Fruit fly (Drosophila melanogaster) whole organism, prepupa: ENCODE results near the gene CG15482.

Experiments
- Blimp-1 ChIP-seq: fragments of 200-800 bp; sonication (Bioruptor generic); optimal IDR thresholded peaks from 3 replicates; lab custom pipeline; 2017; ENCODE audit warnings: missing biosample characterization, missing genetic modification characterization, mild to moderate bottlenecking, moderate library complexity, missing genetic modification reagents
- CG10631 ChIP-seq: fragments of 200-800 bp; sonication (Bioruptor generic); optimal IDR thresholded peaks from 2 replicates; lab custom pipeline; 2016; ENCODE audit warnings: missing biosample characterization, missing genetic modification characterization
- CG10669 ChIP-seq: fragments of 200-800 bp; sonication (Bioruptor generic); optimal IDR thresholded peaks from 3 replicates; lab custom pipeline; 2018; ENCODE audit warnings: missing biosample characterization, mild to moderate bottlenecking, missing genetic modification characterization, moderate library complexity
- CG11294 ChIP-seq: fragments of 200-800 bp; sonication (Bioruptor generic); IDR thresholded peaks from 2 replicates; pipeline ENCODE4 v1.3.6; 2022; ENCODE audit warnings: missing biosample characterization, missing genetic modification characterization
- CG11762 ChIP-seq: fragments of 200-800 bp; sonication (Bioruptor generic); optimal IDR thresholded peaks from 3 replicates; lab custom pipeline; 2016; ENCODE audit warnings: missing biosample characterization, missing genetic modification characterization; ENCODE audit not compliant: insufficient read depth
- CG11902 ChIP-seq: fragments of 200-800 bp; sonication (Bioruptor generic); optimal IDR thresholded peaks from 3 replicates; lab custom pipeline; 2016; ENCODE audit warnings: missing biosample characterization, missing genetic modification characterization
- CG15336 ChIP-seq: fragments of 200-800 bp; sonication (Bioruptor generic); IDR thresholded peaks from 2 replicates; pipeline ENCODE4 v1.3.6; 2022; ENCODE audit warnings: missing biosample characterization, missing genetic modification characterization
- CG16779 ChIP-seq: fragments of 200-800 bp; sonication (Bioruptor generic); optimal IDR thresholded peaks from 3 replicates; lab custom pipeline; 2017; ENCODE audit warnings: missing biosample characterization, mild to moderate bottlenecking, missing genetic modification characterization
- CG3032 ChIP-seq: fragments of 200-800 bp; optimal IDR thresholded peaks from 2 replicates; lab custom pipeline; 2019; ENCODE audit warnings: missing biosample characterization, mild to moderate bottlenecking, missing genetic modification characterization, moderate library complexity
- CG31627 ChIP-seq: fragments of 200-800 bp; sonication (Bioruptor generic); optimal IDR thresholded peaks from 3 replicates; lab custom pipeline; 2016; ENCODE audit warnings: missing biosample characterization, missing genetic modification characterization
- CG32006 ChIP-seq: fragments of 200-800 bp; sonication (Bioruptor generic); optimal IDR thresholded peaks from 3 replicates; lab custom pipeline; 2017; ENCODE audit warnings: missing biosample characterization, mild to moderate bottlenecking, missing genetic modification characterization
- CG34406 ChIP-seq: fragments of 200-800 bp; sonication (Bioruptor generic); optimal IDR thresholded peaks from 3 replicates; lab custom pipeline; 2016; ENCODE audit warnings: missing biosample characterization, missing genetic modification characterization
- CG3919 ChIP-seq: fragments of 200-800 bp; sonication (Bioruptor generic); optimal IDR thresholded peaks from 3 replicates; lab custom pipeline; 2016; ENCODE audit warnings: missing biosample characterization, missing genetic modification characterization
- CG4318 ChIP-seq: fragments of 200-800 bp; sonication (Bioruptor generic); optimal IDR thresholded peaks from 3 replicates; lab custom pipeline; 2017; ENCODE audit warnings: missing biosample characterization, mild to moderate bottlenecking, missing genetic modification characterization
- CG6792 ChIP-seq: fragments of 200-800 bp; sonication (Bioruptor generic); optimal IDR thresholded peaks from 3 replicates; lab custom pipeline; 2016; ENCODE audit warnings: missing biosample characterization, missing genetic modification characterization
- CG6808 ChIP-seq: fragments of 200-800 bp; sonication (Bioruptor generic); optimal IDR thresholded peaks from 3 replicates; lab custom pipeline; 2017; ENCODE audit warnings: missing biosample characterization, missing genetic modification characterization, mild to moderate bottlenecking, moderate library complexity, missing genetic modification reagents
- CG6854 ChIP-seq: fragments of 200-800 bp; sonication (Bioruptor generic); optimal IDR thresholded peaks from 2 replicates; lab custom pipeline; 2017; ENCODE audit warnings: missing biosample characterization, mild to moderate bottlenecking, missing genetic modification characterization
- CG7368 ChIP-seq: fragments of 200-800 bp; sonication (Bioruptor generic); optimal IDR thresholded peaks from 3 replicates; lab custom pipeline; 2016; ENCODE audit warnings: missing biosample characterization, missing genetic modification characterization
- CG8319 ChIP-seq: fragments of 200-800 bp; sonication (Bioruptor generic); optimal IDR thresholded peaks from 3 replicates; lab custom pipeline; 2016; ENCODE audit warnings: missing biosample characterization, missing genetic modification characterization
- CG8632 ChIP-seq: fragments of 200-800 bp; sonication (Bioruptor generic); optimal IDR thresholded peaks from 3 replicates; lab custom pipeline; 2016; ENCODE audit warnings: missing biosample characterization, missing genetic modification characterization
- Eip75B ChIP-seq: fragments of 200-800 bp; sonication (Bioruptor generic); optimal IDR thresholded peaks from 3 replicates; lab custom pipeline; 2016; ENCODE audit warnings: missing biosample characterization, missing genetic modification characterization
- Eip78C ChIP-seq: fragments of 200-800 bp; sonication (Bioruptor generic); peaks from one replicate; lab custom pipeline; 2016; ENCODE audit warnings: missing biosample characterization, missing genetic modification characterization
- Eip93F ChIP-seq: fragments of 200-800 bp; sonication (Bioruptor generic); optimal IDR thresholded peaks from 2 replicates; lab custom pipeline; 2016; ENCODE audit warnings: missing biosample characterization, mild to moderate bottlenecking, missing genetic modification characterization
- Ets21C ChIP-seq: fragments of 200-800 bp; sonication (Bioruptor generic); optimal IDR thresholded peaks from 3 replicates; lab custom pipeline; 2016; ENCODE audit warnings: missing biosample characterization, missing genetic modification characterization
- Ets96B ChIP-seq: fragments of 200-800 bp; optimal IDR thresholded peaks from 2 replicates; lab custom pipeline; 2019; ENCODE audit warnings: missing biosample characterization, mild to moderate bottlenecking, missing genetic modification characterization, moderate library complexity
- Gug ChIP-seq: fragments of 200-800 bp; sonication (Bioruptor generic); IDR thresholded peaks from 2 replicates; pipeline ENCODE4 v1.3.6; 2022; ENCODE audit warnings: missing biosample characterization, missing genetic modification characterization
- Hr38 ChIP-seq: sonication (Bioruptor generic); optimal IDR thresholded peaks from 2 replicates; lab custom pipeline; 2016; ENCODE audit warnings: missing biosample characterization, missing genetic modification characterization
- Hr39 ChIP-seq: fragments of 200-800 bp; sonication (Bioruptor generic); optimal IDR thresholded peaks from 2 replicates; lab custom pipeline; 2016; ENCODE audit warnings: missing biosample characterization, missing genetic modification characterization
- Lpt ChIP-seq: fragments of 200-800 bp; sonication (Bioruptor generic); optimal IDR thresholded peaks from 3 replicates; lab custom pipeline; 2016; ENCODE audit warnings: missing biosample characterization, missing genetic modification characterization
- OdsH ChIP-seq: fragments of 200-800 bp; sonication (Bioruptor generic); optimal IDR thresholded peaks from 3 replicates; lab custom pipeline; 2016; ENCODE audit warnings: missing biosample characterization, missing genetic modification characterization
- Smox ChIP-seq: fragments of 200-800 bp; sonication (Bioruptor generic); optimal IDR thresholded peaks from 3 replicates; lab custom pipeline; 2016; ENCODE audit warnings: missing biosample characterization, missing genetic modification characterization
- Sox102F ChIP-seq: fragments of 200-800 bp; sonication (Bioruptor generic); optimal IDR thresholded peaks from 2 replicates; lab custom pipeline; 2016; ENCODE audit warnings: missing biosample characterization, mild to moderate bottlenecking, missing genetic modification characterization
- Sox14 ChIP-seq: fragments of 200-800 bp; sonication (Bioruptor generic); optimal IDR thresholded peaks from 3 replicates; lab custom pipeline; 2016; ENCODE audit warnings: missing biosample characterization, missing genetic modification characterization
- achi ChIP-seq: fragments of 200-800 bp; sonication (Bioruptor generic); optimal IDR thresholded peaks from 3 replicates; lab custom pipeline; 2016; ENCODE audit warnings: missing biosample characterization, missing genetic modification characterization
- acj6 ChIP-seq: fragments of 200-800 bp; sonication (Bioruptor generic); optimal IDR thresholded peaks from 3 replicates; lab custom pipeline; 2016; ENCODE audit warnings: missing biosample characterization, missing genetic modification characterization
- cyc ChIP-seq: fragments of 200-800 bp; sonication (Bioruptor generic); optimal IDR thresholded peaks from 3 replicates; lab custom pipeline; 2016; ENCODE audit warnings: missing biosample characterization, missing genetic modification characterization
- dac ChIP-seq: fragments of 200-800 bp; sonication (Bioruptor generic); optimal IDR thresholded peaks from 2 replicates; lab custom pipeline; 2017; ENCODE audit warnings: missing biosample characterization, mild to moderate bottlenecking, missing genetic modification characterization
- eg ChIP-seq: fragments of 200-800 bp; sonication (Bioruptor generic); IDR thresholded peaks from 3 replicates; pipeline ENCODE4 v1.3.6; 2022; ENCODE audit warnings: missing biosample characterization, missing genetic modification characterization
- fd59A ChIP-seq: fragments of 200-800 bp; sonication (Bioruptor generic); optimal IDR thresholded peaks from 2 replicates; lab custom pipeline; 2017; ENCODE audit warnings: missing biosample characterization, mild to moderate bottlenecking, missing genetic modification characterization, missing genetic modification reagents
- fd85E ChIP-seq: fragments of 200-800 bp; sonication (Bioruptor generic); optimal IDR thresholded peaks from 3 replicates; lab custom pipeline; 2016; ENCODE audit warnings: missing biosample characterization, missing genetic modification characterization
- fkh ChIP-seq: fragments of 200-800 bp; sonication (Bioruptor generic); optimal IDR thresholded peaks from 3 replicates; lab custom pipeline; 2017; ENCODE audit warnings: missing biosample characterization, mild to moderate bottlenecking, missing genetic modification characterization, moderate library complexity
- lz ChIP-seq: fragments of 200-800 bp; sonication (Bioruptor generic); optimal IDR thresholded peaks from 3 replicates; lab custom pipeline; 2016; ENCODE audit warnings: missing biosample characterization, missing genetic modification characterization
- salr ChIP-seq, 2 experiments: fragments of 200-800 bp; sonication (Bioruptor generic); optimal IDR thresholded peaks; 3 replicates each; lab custom pipeline; 2016 to 2018; ENCODE audit warnings: missing biosample characterization in 2 of 2, missing genetic modification characterization in 2 of 2, mild to moderate bottlenecking in 1 of 2
- spab ChIP-seq: fragments of 200-800 bp; sonication (Bioruptor generic); optimal IDR thresholded peaks from 2 replicates; lab custom pipeline; 2017; ENCODE audit warnings: missing biosample characterization, mild to moderate bottlenecking, missing genetic modification characterization, missing genetic modification reagents
- svp ChIP-seq: fragments of 200-800 bp; sonication (Bioruptor generic); peaks from one replicate; lab custom pipeline; 2016; ENCODE audit warnings: missing biosample characterization, missing genetic modification characterization
- topi ChIP-seq: fragments of 200-800 bp; sonication (Bioruptor generic); optimal IDR thresholded peaks from 3 replicates; lab custom pipeline; 2016; ENCODE audit warnings: missing biosample characterization, missing genetic modification characterization
- vri ChIP-seq: fragments of 200-800 bp; sonication (Bioruptor generic); optimal IDR thresholded peaks from 3 replicates; lab custom pipeline; 2016; ENCODE audit warnings: missing biosample characterization, mild to moderate bottlenecking, missing genetic modification characterization

Gene CG15482

DNA sequence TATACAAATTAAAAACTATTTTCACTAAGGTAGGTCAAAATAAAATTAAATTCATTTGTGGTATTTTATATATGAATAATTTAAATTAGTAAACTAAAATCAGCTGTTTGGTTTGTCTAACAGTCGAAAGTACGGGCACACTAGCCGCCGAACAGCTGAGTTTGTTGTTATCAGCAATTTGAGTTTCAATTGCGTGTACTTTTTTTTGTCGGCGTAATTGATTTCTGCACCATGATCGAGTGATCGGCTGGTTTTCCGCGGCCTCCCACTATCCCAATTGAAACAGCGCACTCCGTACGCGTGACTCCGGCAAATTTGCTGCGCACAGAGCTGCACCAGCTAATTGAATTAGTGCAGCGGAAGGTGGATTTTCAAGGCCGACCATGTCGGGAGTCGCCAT is 32.5 kb downstream of the CG15482 start, which contains the start of gene Alg7:
TSS of gene Alg7 (plus strand) at position 153 of the 400 bp plus-strand sequence.
- TF ChIP-seq CG6792 (GFP tag; lab: Kevin White, UChicago) (no peak), CG8319 (no peak), Eip75B (GFP tag; lab: Kevin White, UChicago) (no peak), CG32006 (GFP tag; lab: Kevin White, UChicago) (no peak), CG3032 (tag; lab: Kevin White, UChicago) (no peak), fd59A (GFP tag; lab: Kevin White, UChicago) (no peak), Hr39 (GFP tag; lab: Kevin White, UChicago) (no peak), salr (GFP tag; optimal IDR thresholded peaks at IDR 0.05; lab: Kevin White, UChicago) (no peak), CG16779 (tag; lab: Kevin White, UChicago) (no peak), Eip93F (GFP tag; lab: Kevin White, UChicago) (no peak), fd85E (no peak), CG31627 (GFP tag; lab: Kevin White, UChicago) (no peak), topi (GFP tag; lab: Kevin White, UChicago) (no peak), CG10669 (GFP tag; lab: Kevin White, UChicago) (no peak), CG4318 (GFP tag; lab: Kevin White, UChicago) (no peak), fkh (GFP tag; lab: Kevin White, UChicago) (no peak), Hr38 (no peak), CG11294 (GFP tag; lab: Robert Waterston, UW) (no peak), CG34406 (GFP tag; lab: Kevin White, UChicago) (no peak)

DNA sequence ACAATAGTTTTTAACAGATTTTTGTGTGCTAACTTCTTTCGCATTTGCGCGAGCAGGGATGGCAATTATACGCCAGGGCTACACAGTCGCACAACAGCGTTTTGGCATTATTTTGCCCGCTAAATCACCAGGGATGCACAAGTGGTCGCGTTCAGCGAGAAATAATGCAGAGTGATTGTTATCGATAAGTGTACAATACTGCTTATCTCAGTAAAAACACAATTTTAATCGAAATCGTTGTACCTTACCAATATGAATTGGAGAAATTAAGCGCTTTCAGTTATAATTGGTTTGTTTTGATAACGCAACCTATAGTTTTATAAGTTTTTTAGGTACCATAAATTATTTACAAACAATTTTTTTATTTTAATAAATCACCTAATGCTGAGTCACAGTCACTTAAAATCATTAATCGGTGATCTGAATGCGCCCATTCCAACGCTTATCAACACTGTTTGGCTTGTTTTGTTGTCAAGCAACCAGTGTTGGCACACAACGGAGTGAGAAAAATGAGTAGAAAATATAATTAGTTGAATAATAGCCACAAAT is 34.8 kb downstream of the CG15482 start, which contains the start of the genes Sfmbt and CG5439:
TSS of gene Sfmbt (minus strand) at position 85 of the 549 bp plus-strand sequence.
TSS of gene CG5439 (plus strand) at position 450 of the 549 bp plus-strand sequence.
- TF ChIP-seq Blimp-1 (no peak), Lpt (GFP tag; lab: Kevin White, UChicago) (no peak), CG11762 (no peak), Smox (no peak), Gug (GFP tag; lab: Robert Waterston, UW) (peak; percentile 70; the same call in 1 of the 2 replicates), eg (no peak; the same call in 2 of the 3 replicates), CG11294 (GFP tag; lab: Robert Waterston, UW) (no peak; the same call in 1 of the 2 replicates), CG8632 (GFP tag; lab: Kevin White, UChicago) (no peak), CG15336 (no peak; the same call in 1 of the 2 replicates), fd85E (no peak), CG10631 (GFP tag; lab: Kevin White, UChicago) (peak; percentile 85), CG34406 (GFP tag; lab: Kevin White, UChicago) (peak; percentile 69), Sox14 (peak; percentile 83), acj6 (GFP tag; lab: Kevin White, UChicago) (peak; percentile 78), Hr39 (GFP tag; lab: Kevin White, UChicago) (peak; percentile 81), Eip93F (GFP tag; lab: Kevin White, UChicago) (peak; percentile 10), spab (no peak), Sox102F (GFP tag; lab: Kevin White, UChicago) (no peak), svp (GFP tag; lab: Kevin White, UChicago) (no peak), achi (GFP tag; lab: Kevin White, UChicago) (no peak), lz (GFP tag; lab: Kevin White, UChicago) (peak; percentile 85), CG7368 (GFP tag; lab: Kevin White, UChicago) (no peak), CG3919 (GFP tag; lab: Kevin White, UChicago) (no peak), dac (GFP tag; lab: Kevin White, UChicago) (peak; percentile 1), vri (no peak), OdsH (GFP tag; lab: Kevin White, UChicago) (no peak), Eip78C (peak; percentile 88), Ets21C (GFP tag; lab: Kevin White, UChicago) (peak; percentile 80), cyc (peak; percentile 85), CG11902 (GFP tag; lab: Kevin White, UChicago) (peak; percentile 69), salr (GFP tag; optimal IDR thresholded peaks at IDR 0.05; lab: Kevin White, UChicago) (peak in 1 of 2 experiments; percentile 39), fkh (GFP tag; lab: Kevin White, UChicago) (no peak), CG10669 (GFP tag; lab: Kevin White, UChicago) (no peak), fd59A (GFP tag; lab: Kevin White, UChicago) (peak; percentile 47), Hr38 (no peak), CG6854 (GFP tag; lab: Kevin White, UChicago) (no peak), CG6808 (GFP tag; lab: Kevin White, UChicago) (no peak), Eip75B (GFP tag; lab: Kevin White, UChicago) (no peak), CG3032 (tag; lab: Kevin White, UChicago) (peak; percentile 79), CG31627 (GFP tag; lab: Kevin White, UChicago) (peak; percentile 84), Ets96B (tag; lab: Kevin White, UChicago) (peak; percentile 59), CG8319 (no peak)
